Fruit fly (Drosophila melanogaster): ENCODE data around the gene Cox11.

The Cox11 gene

DNA sequence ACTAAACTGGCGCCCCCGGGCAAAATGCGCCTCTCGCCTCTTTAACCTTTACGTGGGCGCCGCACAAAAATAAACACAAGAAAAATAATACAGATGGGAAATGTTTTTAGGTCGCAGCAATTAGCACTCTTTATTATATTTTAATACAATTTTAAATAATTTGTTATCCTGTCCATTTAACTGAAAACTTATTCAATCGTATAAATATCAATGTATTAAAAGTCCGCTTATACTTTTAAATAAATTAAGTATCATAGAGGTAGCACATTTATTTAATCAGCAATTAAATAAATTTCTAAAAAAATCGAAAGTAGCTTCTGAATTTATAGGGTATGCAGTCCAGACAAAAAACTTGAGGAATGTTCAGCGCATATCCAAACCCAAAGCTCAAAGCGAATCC, 19.7 kb upstream of the Cox11 start:
- no peak for TF ChIP-seq CG17801 (GFP tag; optimal IDR thresholded peaks at IDR 0.05; ENCODE audit: partially characterized antibody)

- TF ChIP-seq CG17801 (GFP tag; optimal IDR thresholded peaks at IDR 0.05; ENCODE audit: partially characterized antibody) = no peak
Measured at dm6 chr2L:5507823-5508438, 18.8 kb upstream of the Cox11 start.

DNA sequence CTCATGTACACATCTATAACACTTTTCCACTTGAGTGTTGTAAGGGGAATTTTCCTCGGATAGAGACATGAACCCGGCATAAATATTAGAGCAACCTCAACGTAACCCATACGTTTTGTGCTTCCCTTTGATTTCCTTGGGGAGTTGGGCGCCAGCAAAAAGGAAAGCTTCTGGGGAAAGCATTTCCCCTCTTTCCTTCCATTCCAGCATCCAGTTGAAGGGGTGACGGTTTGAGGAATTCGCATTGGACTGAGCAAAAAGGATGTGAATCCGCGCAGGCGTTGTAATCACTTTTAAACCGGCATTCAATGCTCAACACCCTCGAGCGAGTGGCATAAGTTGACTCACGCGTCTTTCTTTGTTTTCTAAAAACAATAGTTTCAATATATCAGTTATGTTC, 11.8 kb upstream of the Cox11 start:
- no peak for TF ChIP-seq CG17801 (GFP tag; optimal IDR thresholded peaks at IDR 0.05; ENCODE audit: partially characterized antibody)

DNA sequence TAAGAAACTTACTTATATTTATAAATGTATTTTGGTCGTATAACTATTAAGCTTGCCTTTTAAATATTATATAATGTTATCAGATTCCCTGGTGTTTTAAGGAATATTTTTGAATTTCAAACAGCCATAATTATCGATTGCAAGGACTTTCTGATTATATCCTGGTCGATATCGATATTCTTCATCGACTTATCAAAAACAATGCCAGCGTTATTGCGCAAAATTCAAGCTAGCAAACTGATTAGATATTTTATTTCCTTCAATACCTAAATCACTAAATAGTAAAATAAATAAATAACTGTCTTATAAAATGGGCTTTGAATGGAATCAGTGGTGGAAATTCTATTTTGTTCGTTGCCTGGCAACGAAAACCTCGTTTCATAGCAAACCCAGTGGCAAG, 9.4 kb upstream of the Cox11 start, which contains the start of gene CG14020:
CG14020 (plus strand) TSS at position 345 of the 400 bp plus-strand sequence.
- TF ChIP-seq CG17801 (GFP tag; optimal IDR thresholded peaks at IDR 0.05; ENCODE audit: partially characterized antibody) = no peak

dm6 chr2L:5519846-5520384, 6.8 kb upstream of the Cox11 start, which contains the start of the genes CG7382 and cl:
Gene CG7382, minus strand, starts transcription at chr2L:5519896.
Gene cl, plus strand, starts transcription at chr2L:5520135.
- TF ChIP-seq CG17801 (GFP tag; optimal IDR thresholded peaks at IDR 0.05; ENCODE audit: partially characterized antibody) = no peak

- TF ChIP-seq CG17801 (GFP tag; optimal IDR thresholded peaks at IDR 0.05; ENCODE audit: partially characterized antibody) = no peak
Measured at dm6 chr2L:5520757-5521156, 6.0 kb upstream of the Cox11 start.

- TF ChIP-seq CG17801 (GFP tag; optimal IDR thresholded peaks at IDR 0.05; ENCODE audit: partially characterized antibody) = peak; percentile 51
Measured at dm6 chr2L:5523848-5524473, 2.8 kb upstream of the Cox11 start, which contains the start of the genes Vps52 and Elp4. Gene Vps52, minus strand, starts transcription at chr2L:5523898. Gene Elp4, plus strand, starts transcription at chr2L:5524139.

- TF ChIP-seq CG17801 (GFP tag; optimal IDR thresholded peaks at IDR 0.05; ENCODE audit: partially characterized antibody) = no peak
Measured at dm6 chr2L:5525723-5526122, 1.0 kb upstream of the Cox11 start, which contains the start of gene Cap-D3. Gene Cap-D3, plus strand, starts transcription at chr2L:5525905.

- TF ChIP-seq CG17801 (GFP tag; optimal IDR thresholded peaks at IDR 0.05; ENCODE audit: partially characterized antibody) = no peak
Measured at dm6 chr2L:5527861-5528260, 1.1 kb downstream of the Cox11 start, which contains the start of gene CG31915. Gene CG31915, plus strand, starts transcription at chr2L:5528123.

dm6 chr2L:5532061-5532460, 5.3 kb downstream of the Cox11 start, which contains the start of gene Coq6:
Gene Coq6, minus strand, starts transcription at chr2L:5532223.
- TF ChIP-seq CG17801 (GFP tag; optimal IDR thresholded peaks at IDR 0.05; ENCODE audit: partially characterized antibody) = no peak

DNA sequence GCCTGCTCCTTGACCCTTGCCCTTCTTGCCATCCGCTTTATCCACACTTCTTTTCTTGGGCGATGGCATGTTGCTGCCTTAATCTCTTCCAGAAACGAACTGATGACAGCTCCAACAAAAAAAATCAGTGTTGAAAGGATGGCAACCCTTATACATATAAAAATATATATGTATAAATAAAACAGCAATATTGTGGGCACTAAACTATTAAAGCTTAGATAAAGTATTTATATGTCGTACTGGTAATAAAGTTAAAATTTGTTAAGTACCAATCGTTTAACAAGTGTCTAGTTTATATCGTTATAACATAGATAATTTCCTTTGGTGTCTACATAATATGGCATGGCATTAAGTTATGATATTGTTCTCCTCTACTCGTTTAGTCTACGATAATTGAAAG, 9.9 kb downstream of the Cox11 start, which contains the start of gene tomb:
tomb (minus strand) TSS at position 101 of the 400 bp plus-strand sequence.
- no peak for TF ChIP-seq CG17801 (GFP tag; optimal IDR thresholded peaks at IDR 0.05; ENCODE audit: partially characterized antibody)

dm6 chr2L:5537063-5537462, 10.3 kb downstream of the Cox11 start:
- TF ChIP-seq CG17801 (GFP tag; optimal IDR thresholded peaks at IDR 0.05; ENCODE audit: partially characterized antibody) = no peak

DNA sequence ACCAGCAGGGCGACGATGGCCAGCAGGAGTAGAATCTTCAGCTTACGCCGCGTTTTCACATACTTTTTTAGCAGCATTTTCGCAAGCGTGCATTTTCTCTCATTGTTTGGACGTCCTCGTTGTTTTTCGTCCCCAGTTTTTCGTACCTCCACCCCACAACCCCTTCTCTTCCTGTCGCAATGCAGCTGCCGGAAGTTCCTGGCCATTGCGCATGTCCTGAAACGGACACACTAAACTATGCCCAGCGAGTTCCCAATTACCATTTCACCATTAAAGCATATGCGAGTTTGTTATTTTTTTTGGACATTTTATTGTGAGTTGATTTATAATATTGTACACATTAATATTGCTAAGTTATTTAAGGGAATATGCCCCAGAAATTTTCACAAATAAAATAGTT, 12.3 kb downstream of the Cox11 start, which contains the start of gene CG14015:
CG14015 (minus strand) TSS at position 163 of the 400 bp plus-strand sequence.
- TF ChIP-seq CG17801 (GFP tag; optimal IDR thresholded peaks at IDR 0.05; ENCODE audit: partially characterized antibody) = no peak

DNA sequence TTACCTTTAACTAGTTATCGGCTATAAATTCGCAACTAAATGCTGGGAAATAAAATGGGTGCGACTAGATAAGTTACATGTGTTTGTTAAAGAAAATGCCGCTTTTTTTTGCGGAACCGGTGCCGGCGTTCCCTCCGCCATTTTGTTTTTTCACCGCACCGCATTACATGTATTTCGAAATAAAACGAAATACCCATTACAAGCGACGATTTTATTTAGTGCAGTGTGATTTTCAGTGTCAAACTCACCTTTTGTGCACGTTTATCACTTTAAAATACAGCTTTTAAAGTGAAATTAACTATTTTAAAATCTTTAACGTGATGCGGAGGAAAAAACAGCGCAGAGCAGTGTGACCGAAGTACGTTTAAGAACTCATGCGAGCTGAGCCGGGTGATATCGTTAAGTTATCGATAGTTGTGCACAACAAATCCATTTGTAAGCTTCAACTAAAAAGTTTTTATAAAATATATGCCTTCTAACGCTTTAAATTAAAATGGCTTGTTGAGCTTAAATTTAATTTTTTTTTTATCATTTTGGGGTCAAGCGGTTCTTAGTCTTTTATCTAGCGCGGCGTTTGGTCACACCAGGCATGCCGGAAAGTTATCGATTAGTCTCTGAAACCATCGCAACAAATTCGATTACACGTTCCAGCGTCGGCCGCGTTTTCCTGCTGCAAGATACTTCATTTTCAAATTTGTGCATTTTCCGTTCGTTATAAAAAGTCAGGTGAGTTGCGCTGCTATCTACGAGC, 15.4 kb downstream of the Cox11 start, which contains the start of the genes Hel25E and Lam:
Hel25E (minus strand) TSS at position 380 of the 751 bp plus-strand sequence.
Lam (plus strand) TSS at position 546 of the 751 bp plus-strand sequence.
- no peak for TF ChIP-seq CG17801 (GFP tag; optimal IDR thresholded peaks at IDR 0.05; ENCODE audit: partially characterized antibody)

Measured in ovary, adult (tissue).